Worm (Caenorhabditis elegans): ENCODE data around the gene Y116A8B.4.

- TF ChIP-seq lin-11 (tag; optimal IDR thresholded peaks at IDR 0.05) (no peak), T23F11.4 (GFP tag; optimal IDR thresholded peaks at IDR 0.05) (no peak), npax-4 (tag; optimal IDR thresholded peaks at IDR 0.05) (no peak), ets-4 (tag; optimal IDR thresholded peaks at IDR 0.05) (no peak), F13H6.1 (tag; optimal IDR thresholded peaks at IDR 0.05) (no peak)
Measured at ce11 chrIV:17176177-17176576, 47.4 kb upstream of the Y116A8B.4 start, which contains the start of gene C52D10.3.
